Fruit fly (Drosophila melanogaster): ENCODE results near the gene Hsc70-2.

DNA sequence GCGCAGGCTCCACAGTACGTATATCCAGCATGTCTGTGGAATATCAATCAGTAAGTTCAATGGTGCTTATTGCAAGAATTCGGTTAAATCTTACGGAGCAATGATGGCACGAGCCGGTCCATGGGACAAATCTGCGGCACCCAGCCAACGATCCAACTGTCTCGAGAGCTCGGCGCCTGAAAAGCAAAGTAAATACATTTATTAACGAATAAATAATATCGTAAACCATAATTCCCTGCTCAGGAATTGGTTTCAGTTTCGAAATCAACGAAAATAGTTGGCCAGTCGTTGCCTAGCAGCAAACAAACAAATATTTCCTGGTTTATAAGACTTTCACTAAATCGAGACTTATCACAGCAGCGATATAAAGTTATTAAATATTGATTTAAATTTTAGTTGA is 35.0 kb upstream of the Hsc70-2 start, which contains the start of gene CG11656:
- TF ChIP-seq CG15696 (tag; optimal IDR thresholded peaks at IDR 0.05) = no peak
- TF ChIP-seq CHES-1-like (GFP tag; optimal IDR thresholded peaks at IDR 0.05) = no peak
- TF ChIP-seq BEAF-32 (GFP tag; optimal IDR thresholded peaks at IDR 0.05) = no peak
- no peak for TF ChIP-seq Ets65A (GFP tag)
- no peak for TF ChIP-seq CG14860 (GFP tag; IDR thresholded peaks at IDR 0.05; ENCODE audit: partially characterized antibody)
- no peak for TF ChIP-seq ATbp (GFP tag; optimal IDR thresholded peaks at IDR 0.05)

All from whole organism, embryonic.